Worm (Caenorhabditis elegans) whole organism, L4 larva: ENCODE data around the gene algn-6.

ENCODE experiments used
- F37D6.2 ChIP-seq: sonication (generic microtip); optimal IDR thresholded peaks from 2 replicates; lab custom pipeline; 2016; ENCODE audit warnings: mild to moderate bottlenecking, missing genetic modification characterization, missing compliant biosample characterization
- ama-1 ChIP-seq: fragments of 150-350 bp; optimal IDR thresholded peaks from 2 replicates; lab custom pipeline; 2014; ENCODE audit warnings: inconsistent platforms, mixed read lengths
- ceh-62 ChIP-seq: sonication (generic microtip); optimal IDR thresholded peaks from 2 replicates; lab custom pipeline; 2017; ENCODE audit warnings: missing biosample characterization, missing genetic modification characterization
- ces-1 ChIP-seq: fragments of 150-350 bp; sonication (generic microtip); optimal IDR thresholded peaks from 4 replicates; lab custom pipeline; 2014; ENCODE audit warnings: missing biosample characterization, missing genetic modification reagents, missing genetic modification characterization
- dve-1 ChIP-seq: sonication (generic microtip); optimal IDR thresholded peaks from 2 replicates; lab custom pipeline; 2017; ENCODE audit warnings: antibody characterized with exemption, mild to moderate bottlenecking, missing genetic modification characterization, missing compliant biosample characterization; ENCODE audit not compliant: insufficient read depth
- mdl-1 ChIP-seq, 2 experiments: fragments of 150-350 bp in 1 of 2; sonication (generic microtip) in 1 of 2; optimal IDR thresholded peaks; 2 replicates each; lab custom pipeline; 2014 to 2017; ENCODE audit warnings: missing biosample characterization in 2 of 2, missing genetic modification characterization in 2 of 2
- unc-39 ChIP-seq: sonication (generic microtip); optimal IDR thresholded peaks from 2 replicates; lab custom pipeline; 2017; ENCODE audit warnings: missing biosample characterization, missing genetic modification characterization
- ztf-11 ChIP-seq: fragments of 150-350 bp; optimal IDR thresholded peaks from 2 replicates; lab custom pipeline; 2014; ENCODE audit warnings: missing biosample characterization, missing genetic modification characterization

ce11 chrII:8065985-8066384, 26.4 kb downstream of the algn-6 start, which contains the start of gene pdha-1:
- no peak for TF ChIP-seq unc-39 (tag; lab: Kevin White, UChicago)
- no peak for TF ChIP-seq ces-1 (GFP tag; lab: Kevin White, UChicago)
- no peak for TF ChIP-seq dve-1 (tag; lab: Kevin White, UChicago)
- TF ChIP-seq F37D6.2 (tag; lab: Kevin White, UChicago) = no peak
- no peak for TF ChIP-seq mdl-1 (tag; optimal IDR thresholded peaks at IDR 0.05; lab: Kevin White, UChicago)
- TF ChIP-seq ceh-62 = no peak
- no peak for TF ChIP-seq ama-1 (lab: Kevin White, UChicago)
- TF ChIP-seq ztf-11 (tag; lab: Kevin White, UChicago) = no peak
